Fruit fly (Drosophila melanogaster): ENCODE results near the gene CG4629.

dm6 chr2L:1124265-1124664 is 22.0 kb upstream of the CG4629 start:
- TF ChIP-seq CG8478 (optimal IDR thresholded peaks at IDR 0.05) = no peak
- TF ChIP-seq CTCF (optimal IDR thresholded peaks at IDR 0.05) = no peak
